Worm (Caenorhabditis elegans): ENCODE measurements around the gene K10H10.6.
A peak's percentile ranks its signal among the peaks of the same experiment; 100 is the strongest.

K10H10.6 gene

DNA sequence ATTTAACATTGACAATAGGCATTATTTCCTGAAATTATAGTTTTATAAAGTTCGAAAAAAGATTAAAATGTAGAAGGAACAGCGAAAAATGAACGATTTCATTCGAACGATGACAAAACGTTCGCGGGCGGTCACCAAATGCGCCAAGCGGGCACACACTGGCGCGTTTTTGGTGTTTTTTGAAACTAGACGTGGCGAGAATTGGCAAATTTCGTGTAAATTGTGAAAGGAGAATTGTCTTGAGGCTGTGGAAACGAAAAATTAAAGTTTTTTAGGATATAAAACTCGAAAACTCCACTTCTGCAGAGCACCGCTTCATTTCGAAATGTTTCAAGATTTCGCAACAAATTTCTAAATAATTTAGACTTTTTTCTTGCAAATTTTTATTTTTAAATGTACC is 14.4 kb upstream of the K10H10.6 start, which contains the start of gene usp-14:
usp-14 (minus strand) TSS at position 28 of the 400 bp plus-strand sequence.
- TF ChIP-seq unc-62 (GFP tag; optimal IDR thresholded peaks at IDR 0.05) = no peak
- TF ChIP-seq lin-13 (tag; optimal IDR thresholded peaks at IDR 0.05) = peak; percentile 41
- TF ChIP-seq tbx-8 (GFP tag; optimal IDR thresholded peaks at IDR 0.05) = no peak
- peak; percentile 30 for TF ChIP-seq unc-120 (tag; optimal IDR thresholded peaks at IDR 0.05; ENCODE audit: poor library complexity, severe bottlenecking)

DNA sequence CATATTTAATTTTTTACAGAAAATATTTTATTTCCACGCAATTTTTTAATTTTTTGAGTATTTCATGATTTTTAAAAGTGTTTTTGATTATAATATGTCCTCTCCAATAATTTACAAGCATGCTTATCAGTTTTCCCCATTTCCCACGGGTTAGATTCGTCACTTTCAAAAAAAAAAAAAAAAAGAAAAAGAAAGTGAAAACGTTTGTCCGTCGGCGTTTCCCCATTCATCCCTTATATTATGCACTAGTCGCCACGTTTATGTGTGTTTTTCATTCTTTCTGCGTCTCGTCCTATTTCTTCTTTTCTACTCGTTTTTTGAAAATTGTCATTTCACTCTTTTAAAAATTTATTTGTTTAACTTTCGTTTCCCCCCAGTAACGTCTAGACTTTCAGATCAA is 13.7 kb upstream of the K10H10.6 start, which contains the start of gene vnut-1:
vnut-1 (plus strand) TSS at position 396 of the 400 bp plus-strand sequence.
- peak; percentile 58 for TF ChIP-seq blmp-1 (tag; optimal IDR thresholded peaks at IDR 0.05)
- TF ChIP-seq ces-1 (GFP tag; optimal IDR thresholded peaks at IDR 0.05) = no peak

DNA sequence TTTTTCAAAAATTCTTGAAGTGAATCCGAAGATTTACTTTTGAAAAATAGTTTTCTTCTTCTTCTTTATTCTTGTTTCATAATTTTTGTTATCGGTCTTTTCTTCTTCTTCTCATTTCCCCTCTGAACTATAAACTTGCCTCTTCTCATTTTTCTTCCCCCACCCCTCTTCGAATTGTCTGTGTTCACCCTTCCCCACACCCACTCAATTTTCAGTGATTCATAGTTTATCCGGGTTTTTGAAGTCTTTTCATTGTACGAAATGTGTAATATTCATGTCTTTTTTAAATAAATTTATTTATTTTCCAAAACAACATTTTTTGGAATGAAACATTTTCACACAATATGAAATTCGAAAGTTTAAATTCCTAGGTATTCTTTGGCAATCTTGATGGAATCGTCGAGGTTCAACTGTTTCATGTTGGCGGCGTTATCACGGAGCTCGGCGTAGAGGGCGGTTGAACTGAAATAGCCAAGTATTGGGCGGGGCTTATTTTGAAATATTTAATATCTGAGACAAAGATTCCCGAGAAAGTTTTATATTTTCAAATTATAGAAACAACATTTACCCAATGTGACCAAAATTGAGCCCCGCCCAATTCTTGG is 10.4 kb upstream of the K10H10.6 start:
- TF ChIP-seq hlh-1 (tag; optimal IDR thresholded peaks at IDR 0.05) (no peak), sptf-1 (tag; optimal IDR thresholded peaks at IDR 0.05) (no peak), drap-1 (GFP tag; optimal IDR thresholded peaks at IDR 0.05) (no peak), flh-1 (GFP tag; optimal IDR thresholded peaks at IDR 0.05) (no peak), blmp-1 (tag; optimal IDR thresholded peaks at IDR 0.05) (no peak), snpc-4 (tag; optimal IDR thresholded peaks at IDR 0.05) (no peak), bed-3 (GFP tag; optimal IDR thresholded peaks at IDR 0.05) (no peak), elt-1 (tag; optimal IDR thresholded peaks at IDR 0.05; ENCODE audit: borderline replicate concordance, insufficient read depth) (no peak), nhr-2 (tag; optimal IDR thresholded peaks at IDR 0.05) (no peak), unc-120 (tag; optimal IDR thresholded peaks at IDR 0.05; ENCODE audit: poor library complexity, severe bottlenecking) (no peak), nhr-76 (tag; optimal IDR thresholded peaks at IDR 0.05) (no peak), ces-1 (GFP tag; optimal IDR thresholded peaks at IDR 0.05) (no peak), lin-32 (GFP tag; optimal IDR thresholded peaks at IDR 0.05) (no peak), zip-8 (tag; optimal IDR thresholded peaks at IDR 0.05) (no peak), nhr-237 (tag; optimal IDR thresholded peaks at IDR 0.05) (no peak)

DNA sequence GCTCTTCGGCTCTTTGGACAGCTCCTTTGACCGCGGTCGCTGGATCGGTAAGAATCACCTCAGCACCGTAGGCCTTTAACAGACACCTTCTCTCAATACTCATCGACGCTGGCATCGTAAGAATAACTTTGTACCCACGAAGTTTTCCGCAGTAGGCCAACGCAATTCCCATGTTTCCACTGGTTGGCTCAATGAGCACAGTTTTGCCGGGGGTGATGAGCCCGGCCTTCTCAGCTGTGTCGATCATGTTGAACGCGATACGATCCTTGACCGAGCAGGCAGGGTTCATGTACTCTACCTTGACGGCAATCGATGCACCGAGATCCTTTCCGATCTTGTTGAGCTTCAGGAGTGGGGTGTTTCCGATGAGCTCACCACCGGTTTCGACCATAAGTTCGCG is 9.1 kb upstream of the K10H10.6 start:
- no peak for TF ChIP-seq ces-1 (GFP tag; optimal IDR thresholded peaks at IDR 0.05)
- TF ChIP-seq flh-1 (GFP tag; optimal IDR thresholded peaks at IDR 0.05) = no peak
- no peak for TF ChIP-seq nhr-76 (tag; optimal IDR thresholded peaks at IDR 0.05)
- no peak for TF ChIP-seq nhr-2 (tag; optimal IDR thresholded peaks at IDR 0.05)
- TF ChIP-seq ceh-83 (GFP tag; optimal IDR thresholded peaks at IDR 0.05) = no peak
- no peak for TF ChIP-seq M03D4.4 (tag; optimal IDR thresholded peaks at IDR 0.05)
- no peak for TF ChIP-seq mls-2 (tag; optimal IDR thresholded peaks at IDR 0.05)
- no peak for TF ChIP-seq lin-32 (GFP tag; optimal IDR thresholded peaks at IDR 0.05)
- no peak for TF ChIP-seq lsy-2 (tag; optimal IDR thresholded peaks at IDR 0.05)
- no peak for TF ChIP-seq bed-3 (GFP tag; optimal IDR thresholded peaks at IDR 0.05)
- no peak for TF ChIP-seq snpc-4 (tag; optimal IDR thresholded peaks at IDR 0.05)
- TF ChIP-seq elt-3 (tag; optimal IDR thresholded peaks at IDR 0.05) = no peak
- TF ChIP-seq ztf-11 (tag; optimal IDR thresholded peaks at IDR 0.05) = no peak
- TF ChIP-seq ham-2 (GFP tag; optimal IDR thresholded peaks at IDR 0.05) = no peak
- no peak for TF ChIP-seq unc-39 (tag; optimal IDR thresholded peaks at IDR 0.05)
- no peak for TF ChIP-seq lin-13 (tag; optimal IDR thresholded peaks at IDR 0.05)
- TF ChIP-seq nhr-28 (tag; optimal IDR thresholded peaks at IDR 0.05) = no peak
- TF ChIP-seq cnd-1 (tag; optimal IDR thresholded peaks at IDR 0.05) = no peak
- no peak for TF ChIP-seq unc-62 (GFP tag; optimal IDR thresholded peaks at IDR 0.05)

DNA sequence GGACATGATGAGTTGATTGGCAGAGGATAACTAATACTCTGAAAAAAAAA is 8.9 kb upstream of the K10H10.6 start, which contains the start of gene cysl-2:
cysl-2 (minus strand) TSS at position 38 of the 50 bp plus-strand sequence.
- TF ChIP-seq drap-1 (GFP tag; optimal IDR thresholded peaks at IDR 0.05) = no peak
- no peak for TF ChIP-seq nhr-76 (tag; optimal IDR thresholded peaks at IDR 0.05)
- TF ChIP-seq sptf-1 (tag; optimal IDR thresholded peaks at IDR 0.05) = no peak
- TF ChIP-seq tbx-8 (GFP tag; optimal IDR thresholded peaks at IDR 0.05) = no peak
- no peak for TF ChIP-seq zip-8 (tag; optimal IDR thresholded peaks at IDR 0.05)
- no peak for TF ChIP-seq cnd-1 (tag; optimal IDR thresholded peaks at IDR 0.05)
- TF ChIP-seq unc-39 (tag; optimal IDR thresholded peaks at IDR 0.05) = no peak
- no peak for TF ChIP-seq ceh-43 (GFP tag; optimal IDR thresholded peaks at IDR 0.05)
- no peak for TF ChIP-seq lin-13 (tag; optimal IDR thresholded peaks at IDR 0.05)
- TF ChIP-seq mab-5 (tag; optimal IDR thresholded peaks at IDR 0.05) = no peak
- no peak for TF ChIP-seq snpc-4 (tag; optimal IDR thresholded peaks at IDR 0.05)
- no peak for TF ChIP-seq flh-1 (GFP tag; optimal IDR thresholded peaks at IDR 0.05)

DNA sequence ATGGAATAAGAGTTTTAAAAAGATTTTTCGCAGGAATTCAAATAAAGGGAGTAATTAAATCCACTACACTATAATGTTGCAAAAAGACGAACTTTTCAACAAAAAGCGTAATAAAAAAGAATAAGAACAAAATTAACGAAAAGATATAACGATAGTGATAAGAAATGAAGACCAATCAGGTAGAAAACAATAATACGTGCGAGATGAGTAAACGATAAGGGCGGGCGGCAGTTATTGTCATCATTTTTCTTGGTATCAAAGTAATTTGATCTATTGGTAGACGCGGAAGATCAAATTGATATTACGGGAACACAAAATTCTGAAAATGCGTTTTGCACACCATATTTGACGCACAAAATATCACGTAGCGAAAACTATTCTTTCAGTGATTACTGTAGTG is 8.6 kb upstream of the K10H10.6 start:
- no peak for TF ChIP-seq nhr-76 (tag; optimal IDR thresholded peaks at IDR 0.05)
- no peak for TF ChIP-seq mab-5 (tag; optimal IDR thresholded peaks at IDR 0.05)
- TF ChIP-seq pha-4 (tag; optimal IDR thresholded peaks at IDR 0.05) = no peak
- TF ChIP-seq elt-1 (tag; optimal IDR thresholded peaks at IDR 0.05; ENCODE audit: borderline replicate concordance, insufficient read depth) = peak; percentile 85
- no peak for TF ChIP-seq unc-120 (tag; optimal IDR thresholded peaks at IDR 0.05; ENCODE audit: poor library complexity, severe bottlenecking)

Measured in whole organism, mixed stage, embryonic.